Worm (Caenorhabditis elegans): Measurements from ENCODE around the gene sri-38.

DNA sequence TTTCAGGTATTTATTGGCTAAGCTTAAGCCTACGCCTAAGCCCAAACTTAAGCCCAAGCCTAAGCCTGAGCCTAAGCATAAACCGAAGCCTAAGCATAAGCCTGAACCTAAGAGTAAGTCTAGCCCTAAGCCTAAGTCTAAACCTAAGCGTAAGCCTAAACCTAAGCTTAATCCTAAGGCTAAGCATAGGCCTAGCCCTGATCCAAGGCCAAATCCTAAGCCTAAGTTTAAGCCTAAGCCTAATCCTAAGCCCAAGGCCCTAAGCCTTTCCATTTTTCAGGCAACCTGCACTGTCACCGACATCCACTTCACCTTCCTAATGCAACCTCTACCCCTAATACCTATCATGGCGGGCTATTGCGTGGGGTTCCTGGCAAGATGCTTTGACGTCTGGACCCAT lies 347 bp downstream of the sri-38 start:
- TF ChIP-seq lin-39 (tag; optimal IDR thresholded peaks at IDR 0.05) (no peak), ceh-9 (tag; optimal IDR thresholded peaks at IDR 0.05) (no peak), elt-3 (tag; optimal IDR thresholded peaks at IDR 0.05) (no peak), skn-1 (tag; optimal IDR thresholded peaks at IDR 0.05) (no peak), fos-1 (tag; optimal IDR thresholded peaks at IDR 0.05) (no peak), ceh-82 (tag; optimal IDR thresholded peaks at IDR 0.05) (no peak), nhr-11 (tag; optimal IDR thresholded peaks at IDR 0.05) (no peak), nhr-76 (tag; optimal IDR thresholded peaks at IDR 0.05) (no peak), fkh-10 (GFP tag; optimal IDR thresholded peaks at IDR 0.05) (no peak), pha-4 (tag; optimal IDR thresholded peaks at IDR 0.05) (no peak), unc-62 (GFP tag; optimal IDR thresholded peaks at IDR 0.05) (no peak)

Measured in whole organism, L3 larva.